Worm (Caenorhabditis elegans): ENCODE measurements around the gene Y62H9A.13.
"Not testable (repeated sequence)": the region's sequence is repeated elsewhere in the genome, so short reads cannot be mapped to it uniquely, and the experiment has no call there.

Gene Y62H9A.13

DNA sequence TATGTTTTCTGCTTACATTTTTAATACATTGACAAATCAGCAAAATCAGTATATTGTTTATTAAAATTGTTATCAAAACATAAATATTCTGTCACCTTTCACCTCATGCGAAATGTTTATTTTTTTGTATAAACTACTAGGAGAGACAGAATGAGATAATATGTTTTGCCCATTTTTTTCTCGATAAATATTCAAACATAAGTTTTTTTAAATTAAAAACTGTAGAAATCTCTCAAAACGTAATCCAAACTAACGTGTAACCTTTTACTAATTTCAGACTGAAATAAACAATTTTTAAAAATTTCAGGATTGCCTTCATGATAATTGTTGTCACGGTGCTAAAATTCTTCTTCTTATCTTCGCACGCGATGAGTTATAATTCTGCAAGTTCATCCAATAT, 40.4 kb downstream of the Y62H9A.13 start, which contains the start of gene T08D10.5:
TSS of gene T08D10.5 (plus strand) at position 301 of the 400 bp plus-strand sequence.
- TF ChIP-seq snpc-1.2 (GFP tag; IDR thresholded peaks at IDR 0.05) (no peak), nhr-76 (tag; optimal IDR thresholded peaks at IDR 0.05) (no peak), arid-1 (GFP tag; conservative IDR thresholded peaks at IDR 0.05) (no peak), lir-3 (tag; optimal IDR thresholded peaks at IDR 0.05) (no peak), daf-12 (tag; optimal IDR thresholded peaks at IDR 0.05) (no peak), ceh-62 (tag; optimal IDR thresholded peaks at IDR 0.05) (no peak), nhr-11 (tag; optimal IDR thresholded peaks at IDR 0.05) (no peak), hmg-1.1 (GFP tag; IDR thresholded peaks at IDR 0.05) (no peak), F44E2.7 (GFP tag; IDR thresholded peaks at IDR 0.05) (no peak), nhr-42 (GFP tag; IDR thresholded peaks at IDR 0.05) (no peak), rbr-2 (tag; optimal IDR thresholded peaks at IDR 0.05) (no peak), zip-11 (GFP tag; IDR thresholded peaks at IDR 0.05) (no peak), skn-1 (tag; optimal IDR thresholded peaks at IDR 0.05) (no peak), nhr-102 (tag; optimal IDR thresholded peaks at IDR 0.05) (no peak), snpc-4 (tag; optimal IDR thresholded peaks at IDR 0.05) (no peak)

- TF ChIP-seq Y75B8A.6 (GFP tag; IDR thresholded peaks at IDR 0.05) (no peak), nhr-6 (tag; optimal IDR thresholded peaks at IDR 0.05) (no peak), ceh-20 (GFP tag; IDR thresholded peaks at IDR 0.05) (no peak), nhr-28 (tag; optimal IDR thresholded peaks at IDR 0.05) (peak; percentile 1), set-16 (GFP tag; IDR thresholded peaks at IDR 0.05) (no peak)
These were observed 43.0 kb downstream of the Y62H9A.13 start, which contains the start of gene C49F5.8 for ce11 chrX:11959838-11960237. Gene C49F5.8 (plus strand): TSS chrX:11960138.

- TF ChIP-seq Y75B8A.6 (GFP tag; IDR thresholded peaks at IDR 0.05); ama-1 (optimal IDR thresholded peaks at IDR 0.05); T20F7.1 (GFP tag; optimal IDR thresholded peaks at IDR 0.05): not testable (repeated sequence)
These were observed 44.3 kb downstream of the Y62H9A.13 start, which contains the start of gene C49F5.13 for ce11 chrX:11961103-11961502. Gene C49F5.13 (plus strand): TSS chrX:11961403.

DNA sequence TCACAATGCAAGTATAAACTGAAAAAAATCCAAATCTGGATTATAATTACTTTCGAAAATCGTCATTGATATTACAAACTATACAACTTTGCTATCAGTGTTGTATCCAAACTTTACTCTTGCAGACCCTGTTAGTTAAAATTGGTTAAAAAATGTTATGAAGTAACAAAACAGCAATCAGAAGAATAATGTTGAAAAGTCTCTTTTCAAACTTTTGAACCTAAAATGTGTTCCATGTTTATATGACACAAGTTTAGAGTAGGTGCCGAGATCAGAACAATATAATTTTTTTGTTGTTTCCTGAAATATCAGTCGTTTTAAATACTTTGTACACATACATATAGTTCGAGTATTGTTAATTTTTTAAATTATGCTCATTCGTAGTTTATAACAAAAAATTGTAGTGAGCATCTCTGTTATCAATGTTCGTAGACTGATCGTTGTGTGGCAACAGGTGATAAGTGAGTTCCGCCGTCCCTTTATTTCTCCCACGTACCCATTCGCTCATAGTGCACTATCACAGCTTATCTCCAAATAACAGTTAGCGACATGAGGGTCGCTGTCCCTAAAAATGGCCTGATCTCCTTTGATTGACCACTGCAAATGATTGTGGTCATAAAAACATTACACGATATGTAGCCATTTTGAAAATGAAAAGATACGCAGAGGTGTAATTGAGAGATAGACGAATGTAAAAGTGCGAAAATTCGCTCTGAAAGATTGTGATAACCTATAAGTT, 45.4 kb downstream of the Y62H9A.13 start:
- TF ChIP-seq daf-12 (tag; optimal IDR thresholded peaks at IDR 0.05) (no peak), cey-2 (tag; optimal IDR thresholded peaks at IDR 0.05; ENCODE audit: borderline replicate concordance, insufficient read depth) (no peak), mdl-1 (tag; optimal IDR thresholded peaks at IDR 0.05) (peak in 1 of 2 experiments; percentile 35), daf-19 (GFP tag; conservative IDR thresholded peaks at IDR 0.05) (no peak), lin-1 (GFP tag; IDR thresholded peaks at IDR 0.05) (0 out of 2 replicates have a peak, but pooled peaks have one; percentile 39), pha-4 (GFP tag; IDR thresholded peaks at IDR 0.05) (0 out of 2 replicates have a peak, but pooled peaks have one; percentile 9), pha-4 (tag; optimal IDR thresholded peaks at IDR 0.05) (no peak), nhr-28 (tag; optimal IDR thresholded peaks at IDR 0.05) (peak; percentile 96), mxl-3 (GFP tag; optimal IDR thresholded peaks at IDR 0.05) (peak; percentile 39), mep-1 (tag; optimal IDR thresholded peaks at IDR 0.05) (no peak), fkh-10 (GFP tag; optimal IDR thresholded peaks at IDR 0.05) (no peak), nhr-25 (tag; optimal IDR thresholded peaks at IDR 0.05; ENCODE audit: borderline replicate concordance, insufficient read depth) (no peak), nhr-102 (tag; optimal IDR thresholded peaks at IDR 0.05) (peak; percentile 63), php-3 (GFP tag; IDR thresholded peaks at IDR 0.05) (peak; percentile 91), aha-1 (tag) (peak; percentile 93), nhr-77 (tag; optimal IDR thresholded peaks at IDR 0.05) (no peak), nhr-48 (tag; optimal IDR thresholded peaks at IDR 0.05) (peak; percentile 69), lin-39 (tag; optimal IDR thresholded peaks at IDR 0.05) (no peak), nhr-111 (GFP tag; optimal IDR thresholded peaks at IDR 0.05) (no peak), mxl-2 (GFP tag; conservative IDR thresholded peaks at IDR 0.05) (no peak), pqm-1 (tag; optimal IDR thresholded peaks at IDR 0.05) (peak; percentile 33), Y75B8A.6 (GFP tag; IDR thresholded peaks at IDR 0.05) (no peak), nhr-41 (GFP tag; IDR thresholded peaks at IDR 0.05) (peak; percentile 75; the same call in 1 of the 2 replicates), T26A8.4 (GFP tag; IDR thresholded peaks at IDR 0.05) (0 out of 2 replicates have a peak, but pooled peaks have one; percentile 46), hif-1 (tag; optimal IDR thresholded peaks at IDR 0.05) (peak in 1 of 2 experiments; percentile 40), dmd-8 (GFP tag; IDR thresholded peaks at IDR 0.05) (no peak)

Measured in whole organism, L4 larva.